Fruit fly (Drosophila melanogaster) Kc167 (cell line): ENCODE measurements around the gene S-Lap4.

Experiments
- Myc ChIP-seq: fragments of >200 bp; optimal IDR thresholded peaks from 2 replicates; lab custom pipeline; 2017; ENCODE audit warnings: missing external identifiers
- Sin3A ChIP-seq: fragments of >200 bp; optimal IDR thresholded peaks from 2 replicates; lab custom pipeline; 2018; ENCODE audit warnings: missing external identifiers
- h ChIP-seq: fragments of >200 bp; optimal IDR thresholded peaks from 3 replicates; lab custom pipeline; 2018; ENCODE audit warnings: missing external identifiers
- psq ChIP-seq: fragments of >200 bp; optimal IDR thresholded peaks from 2 replicates; lab custom pipeline; 2017; ENCODE audit warnings: missing external identifiers
- ttk ChIP-seq: sonication (Bioruptor generic); optimal IDR thresholded peaks from 2 replicates; lab custom pipeline; 2017; ENCODE audit warnings: missing external identifiers

- TF ChIP-seq psq (lab: Kevin White, UChicago) (no peak), ttk (lab: Kevin White, UChicago) (no peak), h (lab: Kevin White, UChicago) (no peak), Sin3A (lab: Kevin White, UChicago) (no peak), Myc (lab: Kevin White, UChicago) (no peak)
Observed at dm6 chr3L:10516707-10517450, 26.2 kb downstream of the S-Lap4 start.
